Fruit fly (Drosophila melanogaster) whole organism, prepupa: ENCODE data around the gene CG11999.

ENCODE experiments used
- CG11294 ChIP-seq: fragments of 200-800 bp; sonication (Bioruptor generic); IDR thresholded peaks from 2 replicates; pipeline ENCODE4 v1.3.6; 2022; ENCODE audit warnings: missing biosample characterization, missing genetic modification characterization
- CG11902 ChIP-seq: fragments of 200-800 bp; sonication (Bioruptor generic); optimal IDR thresholded peaks from 3 replicates; lab custom pipeline; 2016; ENCODE audit warnings: missing biosample characterization, missing genetic modification characterization
- CG15336 ChIP-seq: fragments of 200-800 bp; sonication (Bioruptor generic); IDR thresholded peaks from 2 replicates; pipeline ENCODE4 v1.3.6; 2022; ENCODE audit warnings: missing biosample characterization, missing genetic modification characterization
- CG32006 ChIP-seq: fragments of 200-800 bp; sonication (Bioruptor generic); optimal IDR thresholded peaks from 3 replicates; lab custom pipeline; 2017; ENCODE audit warnings: missing biosample characterization, mild to moderate bottlenecking, missing genetic modification characterization
- CG9139 ChIP-seq: fragments of 200-800 bp; sonication (Bioruptor generic); optimal IDR thresholded peaks from 3 replicates; lab custom pipeline; 2017; ENCODE audit warnings: missing biosample characterization, mild to moderate bottlenecking, missing genetic modification characterization
- Eip93F ChIP-seq: fragments of 200-800 bp; sonication (Bioruptor generic); optimal IDR thresholded peaks from 2 replicates; lab custom pipeline; 2016; ENCODE audit warnings: missing biosample characterization, mild to moderate bottlenecking, missing genetic modification characterization
- Ets96B ChIP-seq: fragments of 200-800 bp; optimal IDR thresholded peaks from 2 replicates; lab custom pipeline; 2019; ENCODE audit warnings: missing biosample characterization, mild to moderate bottlenecking, missing genetic modification characterization, moderate library complexity
- cyc ChIP-seq: fragments of 200-800 bp; sonication (Bioruptor generic); optimal IDR thresholded peaks from 3 replicates; lab custom pipeline; 2016; ENCODE audit warnings: missing biosample characterization, missing genetic modification characterization
- dac ChIP-seq: fragments of 200-800 bp; sonication (Bioruptor generic); optimal IDR thresholded peaks from 2 replicates; lab custom pipeline; 2017; ENCODE audit warnings: missing biosample characterization, mild to moderate bottlenecking, missing genetic modification characterization
- spab ChIP-seq: fragments of 200-800 bp; sonication (Bioruptor generic); optimal IDR thresholded peaks from 2 replicates; lab custom pipeline; 2017; ENCODE audit warnings: missing biosample characterization, mild to moderate bottlenecking, missing genetic modification characterization, missing genetic modification reagents
- vri ChIP-seq: fragments of 200-800 bp; sonication (Bioruptor generic); optimal IDR thresholded peaks from 3 replicates; lab custom pipeline; 2016; ENCODE audit warnings: missing biosample characterization, mild to moderate bottlenecking, missing genetic modification characterization

- TF ChIP-seq CG9139 (GFP tag; lab: Kevin White, UChicago) = no peak
- TF ChIP-seq CG32006 (GFP tag; lab: Kevin White, UChicago) = no peak
- TF ChIP-seq CG11294 (GFP tag; lab: Robert Waterston, UW) = no peak
- no peak for TF ChIP-seq CG15336 (GFP tag; lab: Robert Waterston, UW)
- no peak for TF ChIP-seq cyc (GFP tag; lab: Kevin White, UChicago)
- no peak for TF ChIP-seq vri (GFP tag; lab: Kevin White, UChicago)
- TF ChIP-seq Eip93F = no peak
- TF ChIP-seq Ets96B = no peak
- TF ChIP-seq CG11902 = no peak
- TF ChIP-seq dac (GFP tag; lab: Kevin White, UChicago) = no peak
- TF ChIP-seq spab (GFP tag; lab: Kevin White, UChicago) = no peak
These were observed 46.3 kb downstream of the CG11999 start for dm6 chr3R:5308137-5308797.
